Fruit fly (Drosophila melanogaster) whole organism, embryonic: ENCODE results near the gene CG14282.

Experiments
- Awh ChIP-seq: fragments of 200-800 bp; sonication (Bioruptor generic); IDR thresholded peaks from 2 replicates; pipeline ENCODE4, ENCODE4 v1.3.6; 2022; ENCODE audit warnings: missing biosample characterization, missing genetic modification characterization
- B-H2 ChIP-seq: fragments of 200-800 bp; sonication (Bioruptor generic); optimal IDR thresholded peaks from 2 replicates; lab custom pipeline; 2018; ENCODE audit warnings: missing biosample characterization, mild to moderate bottlenecking, missing genetic modification characterization
- Bgb ChIP-seq: fragments of 200-800 bp; sonication (Bioruptor generic); IDR thresholded peaks from 2 replicates; pipeline ENCODE4 v1.3.6; 2022; ENCODE audit warnings: missing biosample characterization, missing genetic modification characterization; ENCODE audit not compliant: partially characterized antibody
- CG10654 ChIP-seq: fragments of 200-800 bp; sonication (Bioruptor generic); optimal IDR thresholded peaks from 2 replicates; lab custom pipeline; 2016; ENCODE audit warnings: missing biosample characterization, missing genetic modification characterization
- CG11398 ChIP-seq: fragments of 200-800 bp; sonication (Bioruptor generic); optimal IDR thresholded peaks from 2 replicates; lab custom pipeline; 2016; ENCODE audit warnings: missing biosample characterization, missing genetic modification characterization
- CG11696 ChIP-seq: fragments of 200-800 bp; sonication (Bioruptor generic); IDR thresholded peaks from 2 replicates; pipeline ENCODE4 v1.3.6; 2022; ENCODE audit warnings: missing biosample characterization, missing genetic modification characterization
- CG12104 ChIP-seq: fragments of 200-800 bp; sonication (Bioruptor generic); optimal IDR thresholded peaks from 3 replicates; lab custom pipeline; 2016; ENCODE audit warnings: missing biosample characterization, missing genetic modification characterization
- CG12155 ChIP-seq: fragments of 200-800 bp; sonication (Bioruptor generic); optimal IDR thresholded peaks from 3 replicates; lab custom pipeline; 2016; ENCODE audit warnings: missing biosample characterization, missing genetic modification characterization
- CG13775 ChIP-seq: fragments of 200-800 bp; sonication (Bioruptor generic); optimal IDR thresholded peaks from 3 replicates; lab custom pipeline; 2017; ENCODE audit warnings: missing biosample characterization, mild to moderate bottlenecking, missing genetic modification characterization
- CG14014 ChIP-seq: fragments of 200-800 bp; sonication (Bioruptor generic); IDR thresholded peaks from 2 replicates; pipeline ENCODE4 v1.3.6; 2022; ENCODE audit warnings: missing biosample characterization, missing genetic modification characterization
- CG15269 ChIP-seq: fragments of 200-800 bp; sonication (Bioruptor generic); optimal IDR thresholded peaks from 2 replicates; lab custom pipeline; 2018; ENCODE audit warnings: missing biosample characterization, mild to moderate bottlenecking, missing genetic modification characterization, moderate library complexity
- CG16779 ChIP-seq: fragments of 200-800 bp; sonication (Bioruptor generic); IDR thresholded peaks from 2 replicates; pipeline ENCODE4 v1.3.6; 2022; ENCODE audit warnings: missing biosample characterization, missing genetic modification characterization
- CG17612 ChIP-seq: fragments of 200-800 bp; sonication (Bioruptor generic); IDR thresholded peaks from 2 replicates; pipeline ENCODE4 v1.3.6; 2022; ENCODE audit warnings: missing biosample characterization, missing genetic modification characterization
- CG18619 ChIP-seq: fragments of 200-800 bp; sonication (Bioruptor generic); optimal IDR thresholded peaks from 3 replicates; lab custom pipeline; 2017; ENCODE audit warnings: missing biosample characterization, mild to moderate bottlenecking, missing genetic modification characterization
- CG2120 ChIP-seq: fragments of 200-800 bp; sonication (Bioruptor generic); optimal IDR thresholded peaks from 3 replicates; lab custom pipeline; 2016; ENCODE audit warnings: missing biosample characterization, missing genetic modification characterization
- CG30403 ChIP-seq: fragments of 200-800 bp; sonication (Bioruptor generic); optimal IDR thresholded peaks from 3 replicates; lab custom pipeline; 2016; ENCODE audit warnings: missing biosample characterization, missing genetic modification characterization
- CG34224 ChIP-seq: fragments of 200-800 bp; sonication (Bioruptor generic); IDR thresholded peaks from 3 replicates; pipeline ENCODE4 v1.3.6; 2022; ENCODE audit warnings: missing biosample characterization, missing genetic modification characterization; ENCODE audit not compliant: partially characterized antibody
- CG4404 ChIP-seq: fragments of 200-800 bp; sonication (Bioruptor generic); IDR thresholded peaks from 2 replicates; pipeline ENCODE4 v1.3.6; 2022; ENCODE audit warnings: missing biosample characterization, missing genetic modification characterization
- CG7556 ChIP-seq: fragments of 200-800 bp; sonication (Bioruptor generic); optimal IDR thresholded peaks from 2 replicates; lab custom pipeline; 2017; ENCODE audit warnings: missing biosample characterization, mild to moderate bottlenecking, missing genetic modification characterization
- CG8089 ChIP-seq: fragments of 200-800 bp; sonication (Bioruptor generic); optimal IDR thresholded peaks from 3 replicates; lab custom pipeline; 2016; ENCODE audit warnings: missing biosample characterization, missing genetic modification characterization
- Chrac-16 ChIP-seq: fragments of 200-800 bp; sonication (Bioruptor generic); optimal IDR thresholded peaks from 3 replicates; lab custom pipeline; 2016; ENCODE audit warnings: missing biosample characterization, missing genetic modification characterization
- CkIIα-i1 ChIP-seq: fragments of 200-800 bp; sonication (Bioruptor generic); IDR thresholded peaks from 2 replicates; pipeline ENCODE4 v1.3.6; 2022; ENCODE audit warnings: missing biosample characterization, missing genetic modification characterization
- CoRest ChIP-seq: fragments of 200-800 bp; sonication (Bioruptor generic); optimal IDR thresholded peaks from 3 replicates; lab custom pipeline; 2018; ENCODE audit warnings: missing biosample characterization, mild to moderate bottlenecking, missing genetic modification characterization, moderate library complexity
- Dbx ChIP-seq: fragments of 200-800 bp; sonication (Bioruptor generic); IDR thresholded peaks from 3 replicates; pipeline ENCODE4 v1.3.6; 2022; ENCODE audit warnings: missing biosample characterization, missing genetic modification characterization
- Deaf1 ChIP-seq: fragments of 200-800 bp; optimal IDR thresholded peaks from 3 replicates; lab custom pipeline; 2019; ENCODE audit warnings: missing biosample characterization, mild to moderate bottlenecking, missing genetic modification characterization, moderate library complexity
- Dip2 ChIP-seq: fragments of 200-800 bp; sonication (Bioruptor generic); IDR thresholded peaks from 2 replicates; pipeline ENCODE4 v1.3.6; 2022; ENCODE audit warnings: missing biosample characterization, missing genetic modification characterization
- E2f2 ChIP-seq: fragments of 200-800 bp; sonication (Bioruptor generic); IDR thresholded peaks from 2 replicates; pipeline ENCODE4 v1.3.6; 2022; ENCODE audit warnings: missing biosample characterization, missing genetic modification characterization
- HHEX ChIP-seq: fragments of 200-800 bp; sonication (Bioruptor generic); optimal IDR thresholded peaks from 3 replicates; lab custom pipeline; 2017; ENCODE audit warnings: missing biosample characterization, mild to moderate bottlenecking, missing genetic modification characterization, missing genetic modification reagents
- HLH3B ChIP-seq: fragments of 200-800 bp; sonication (Bioruptor generic); IDR thresholded peaks from 2 replicates; pipeline ENCODE4 v1.3.6; 2022; ENCODE audit warnings: missing biosample characterization, missing genetic modification characterization
- HmgD ChIP-seq: fragments of 200-800 bp; sonication (Bioruptor generic); optimal IDR thresholded peaks from 3 replicates; lab custom pipeline; 2016; ENCODE audit warnings: missing biosample characterization, missing genetic modification characterization
- Hmr ChIP-seq: fragments of 200-800 bp; sonication (Bioruptor generic); optimal IDR thresholded peaks from 3 replicates; lab custom pipeline; 2017; ENCODE audit warnings: mild to moderate bottlenecking, missing biosample characterization, missing genetic modification reagents, missing genetic modification characterization
- Hr3 ChIP-seq: fragments of 200-800 bp; sonication (Bioruptor generic); optimal IDR thresholded peaks from 3 replicates; lab custom pipeline; 2016; ENCODE audit warnings: missing biosample characterization, missing genetic modification characterization
- Meics ChIP-seq: fragments of 200-800 bp; sonication (Bioruptor generic); optimal IDR thresholded peaks from 2 replicates; lab custom pipeline; 2017; ENCODE audit warnings: missing biosample characterization, mild to moderate bottlenecking, missing genetic modification characterization
- NfI ChIP-seq: fragments of 200-800 bp; sonication (Bioruptor generic); optimal IDR thresholded peaks from 3 replicates; lab custom pipeline; 2018; ENCODE audit warnings: missing biosample characterization, mild to moderate bottlenecking, missing genetic modification characterization, moderate library complexity
- Sin3A ChIP-seq: fragments of >200 bp; optimal IDR thresholded peaks from 2 replicates; lab custom pipeline; 2018
- Ssrp ChIP-seq: fragments of 200-800 bp; sonication (Bioruptor generic); optimal IDR thresholded peaks from 2 replicates; lab custom pipeline; 2018; ENCODE audit warnings: missing biosample characterization, mild to moderate bottlenecking, missing genetic modification characterization, moderate library complexity
- bbx ChIP-seq: fragments of 200-800 bp; sonication (Bioruptor generic); IDR thresholded peaks from 2 replicates; pipeline ENCODE4 v1.3.6; 2022; ENCODE audit warnings: missing biosample characterization, missing genetic modification characterization; ENCODE audit not compliant: partially characterized antibody
- fd96Cb ChIP-seq: fragments of 200-800 bp; sonication (Bioruptor generic); optimal IDR thresholded peaks from 2 replicates; lab custom pipeline; 2018; ENCODE audit warnings: missing biosample characterization, mild to moderate bottlenecking, missing genetic modification characterization, moderate library complexity
- grau ChIP-seq: fragments of 200-800 bp; optimal IDR thresholded peaks from 3 replicates; lab custom pipeline; 2019; ENCODE audit warnings: missing biosample characterization, mild to moderate bottlenecking, missing genetic modification characterization, moderate library complexity
- hb ChIP-seq: fragments of 200-800 bp; sonication (Bioruptor generic); IDR thresholded peaks from 3 replicates; pipeline ENCODE4 v1.3.6; 2022; ENCODE audit warnings: missing biosample characterization, missing genetic modification characterization; ENCODE audit not compliant: partially characterized antibody
- ind ChIP-seq: fragments of 200-800 bp; sonication (Bioruptor generic); optimal IDR thresholded peaks from 3 replicates; lab custom pipeline; 2016; ENCODE audit warnings: missing biosample characterization, missing genetic modification characterization
- p53 ChIP-seq: fragments of 200-800 bp; sonication (Bioruptor generic); optimal IDR thresholded peaks from 2 replicates; lab custom pipeline; 2016; ENCODE audit warnings: missing biosample characterization, missing genetic modification characterization
- rib ChIP-seq: fragments of 200-800 bp; sonication (Bioruptor generic); IDR thresholded peaks from 2 replicates; pipeline ENCODE4 v1.3.6; 2022; ENCODE audit warnings: missing biosample characterization, missing genetic modification characterization
- row ChIP-seq: fragments of 200-800 bp; sonication (Bioruptor generic); IDR thresholded peaks from 3 replicates; pipeline ENCODE4 v1.3.6; 2022; ENCODE audit warnings: missing biosample characterization, missing genetic modification characterization
- sens-2 ChIP-seq: fragments of 200-800 bp; sonication (Bioruptor generic); IDR thresholded peaks from 2 replicates; pipeline ENCODE4 v1.3.6; 2022; ENCODE audit warnings: missing biosample characterization, missing genetic modification characterization
- seq ChIP-seq: fragments of 200-800 bp; sonication (Bioruptor generic); IDR thresholded peaks from 2 replicates; pipeline ENCODE4 v1.3.6; 2022; ENCODE audit warnings: missing biosample characterization, missing genetic modification characterization
- slbo ChIP-seq: fragments of 200-800 bp; sonication (Bioruptor generic); IDR thresholded peaks from 2 replicates; pipeline ENCODE4 v1.3.6; 2022; ENCODE audit warnings: missing biosample characterization, missing genetic modification characterization
- trh ChIP-seq: fragments of 200-800 bp; sonication (Bioruptor generic); optimal IDR thresholded peaks from 2 replicates; lab custom pipeline; 2016; ENCODE audit warnings: missing biosample characterization, missing genetic modification characterization
- tup ChIP-seq: fragments of 200-800 bp; sonication (Bioruptor generic); optimal IDR thresholded peaks from 2 replicates; lab custom pipeline; 2016; ENCODE audit warnings: missing biosample characterization, mild to moderate bottlenecking, missing genetic modification characterization, moderate library complexity
- zen2 ChIP-seq: fragments of 200-800 bp; sonication (Bioruptor generic); IDR thresholded peaks from 3 replicates; pipeline ENCODE4 v1.3.6; 2022; ENCODE audit warnings: missing biosample characterization, missing genetic modification characterization; ENCODE audit not compliant: partially characterized antibody

Gene CG14282

DNA sequence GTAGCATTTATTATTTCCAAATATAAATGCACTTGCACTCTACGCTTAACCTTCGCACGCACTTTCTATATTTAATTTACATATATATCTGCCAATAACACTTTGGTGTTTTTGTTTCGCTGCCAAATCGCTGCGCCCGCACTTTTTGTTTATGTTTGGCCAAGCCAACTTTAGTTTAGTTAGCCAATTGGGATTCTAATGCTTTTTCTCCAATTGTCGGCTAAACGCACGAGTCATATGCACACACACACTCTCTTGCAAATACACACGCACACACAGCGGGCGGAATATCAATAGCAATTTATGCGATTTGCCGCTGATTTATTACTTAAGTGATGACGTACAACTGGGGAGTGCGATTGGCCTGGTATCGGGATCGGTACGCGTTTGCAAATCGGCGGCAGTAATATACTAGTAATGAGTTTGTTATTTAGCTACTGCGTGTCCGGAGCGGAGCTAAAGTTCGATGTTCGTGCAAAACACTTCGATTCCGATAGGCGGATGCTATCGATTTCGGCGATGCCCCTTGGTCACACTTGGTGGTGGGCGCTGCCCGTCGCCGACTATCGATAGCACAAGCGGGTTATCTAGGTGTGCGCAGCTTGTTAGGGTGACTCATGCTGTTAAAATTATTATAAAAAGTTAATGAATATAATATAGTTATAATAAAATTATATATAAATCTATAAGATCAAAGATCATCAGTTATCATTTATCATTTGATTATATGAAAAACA, 49.5 kb downstream of the CG14282 start, which contains the start of gene vib (continued):
- TF ChIP-seq hb (GFP tag; lab: Robert Waterston, UW), result peak; percentile 95
- TF ChIP-seq Awh, result no peak
- peak; percentile 47 for TF ChIP-seq CG2120 (GFP tag; lab: Kevin White, UChicago)
- TF ChIP-seq p53 (GFP tag; lab: Kevin White, UChicago), result no peak
- TF ChIP-seq NfI, result peak; percentile 60
- peak; percentile 12 for TF ChIP-seq Chrac-16 (GFP tag; lab: Kevin White, UChicago)
- TF ChIP-seq HmgD, result no peak
- TF ChIP-seq trh, result peak; percentile 1
- peak; percentile 32 for TF ChIP-seq CG12155 (GFP tag; lab: Kevin White, UChicago)
- TF ChIP-seq Dip2 (GFP tag; lab: Robert Waterston, UW), result no peak
- peak; percentile 65; the same call in 2 of the 3 replicates for TF ChIP-seq Dbx
- TF ChIP-seq CG16779 (GFP tag; lab: Robert Waterston, UW), result no peak
- peak; percentile 64 for TF ChIP-seq slbo (GFP tag; lab: Robert Waterston, UW)
- TF ChIP-seq CoRest (tag; lab: Kevin White, UChicago), result peak; percentile 69
- peak; percentile 10 for TF ChIP-seq Sin3A (lab: Kevin White, UChicago)
- peak; percentile 51 for TF ChIP-seq CG30403 (GFP tag; lab: Kevin White, UChicago)
- TF ChIP-seq seq (GFP tag; lab: Robert Waterston, UW), result peak; percentile 20; the same call in 1 of the 2 replicates
- TF ChIP-seq zen2, result peak; percentile 86
- no peak for TF ChIP-seq CG11398 (GFP tag; lab: Kevin White, UChicago)
- peak; percentile 76 for TF ChIP-seq E2f2
- no peak for TF ChIP-seq CG8089 (GFP tag; lab: Kevin White, UChicago)
- TF ChIP-seq CG12104 (GFP tag; lab: Kevin White, UChicago), result no peak
- TF ChIP-seq CkIIα-i1 (GFP tag; lab: Robert Waterston, UW), result no peak
- TF ChIP-seq CG34224 (GFP tag; lab: Robert Waterston, UW), result peak; percentile 89
- TF ChIP-seq HHEX (GFP tag; lab: Kevin White, UChicago), result peak; percentile 57
- peak; percentile 49; the same call in 1 of the 2 replicates for TF ChIP-seq rib
- peak; percentile 16 for TF ChIP-seq fd96Cb (tag; lab: Kevin White, UChicago)
- peak; percentile 53 for TF ChIP-seq Meics (GFP tag; lab: Kevin White, UChicago)
- TF ChIP-seq CG15269 (tag; lab: Kevin White, UChicago), result peak; percentile 62
- peak; percentile 6 for TF ChIP-seq Hr3
- peak; percentile 39 for TF ChIP-seq CG13775 (GFP tag; lab: Kevin White, UChicago)
- TF ChIP-seq HLH3B (GFP tag; lab: Robert Waterston, UW), result 0 out of 2 replicates have a peak, but pooled peaks have one; percentile 10
- TF ChIP-seq ind (GFP tag; lab: Kevin White, UChicago), result peak; percentile 42
- no peak for TF ChIP-seq CG4404 (GFP tag; lab: Robert Waterston, UW)
- peak; percentile 27; the same call in 1 of the 2 replicates for TF ChIP-seq sens-2
- TF ChIP-seq Hmr (GFP tag; lab: Kevin White, UChicago), result peak; percentile 72
- peak; percentile 84 for TF ChIP-seq row (GFP tag; lab: Robert Waterston, UW)
- TF ChIP-seq CG7556 (GFP tag; lab: Kevin White, UChicago), result peak; percentile 59
- TF ChIP-seq B-H2 (GFP tag; lab: Kevin White, UChicago), result no peak
- no peak for TF ChIP-seq CG17612 (GFP tag; lab: Robert Waterston, UW)
- TF ChIP-seq Bgb, result peak; percentile 97
- TF ChIP-seq tup, result peak; percentile 26
- peak; percentile 19 for TF ChIP-seq Ssrp (tag; lab: Kevin White, UChicago)
- TF ChIP-seq CG11696 (GFP tag; lab: Robert Waterston, UW), result 0 out of 2 replicates have a peak, but pooled peaks have one; percentile 36
- TF ChIP-seq grau, result peak; percentile 63
- peak; percentile 21; the same call in 1 of the 2 replicates for TF ChIP-seq CG14014 (GFP tag; lab: Robert Waterston, UW)
- peak; percentile 97 for TF ChIP-seq bbx
- peak; percentile 50 for TF ChIP-seq Deaf1 (tag; lab: Kevin White, UChicago)
- peak; percentile 11 for TF ChIP-seq CG10654
- TF ChIP-seq CG18619 (GFP tag; lab: Kevin White, UChicago), result peak; percentile 52
